Fruit fly (Drosophila melanogaster) whole organism, prepupa: ENCODE results near the gene Arl5.

Source experiments
- Blimp-1 ChIP-seq: fragments of 200-800 bp; sonication (Bioruptor generic); optimal IDR thresholded peaks from 3 replicates; lab custom pipeline; 2017; ENCODE audit warnings: missing biosample characterization, missing genetic modification characterization, mild to moderate bottlenecking, moderate library complexity, missing genetic modification reagents
- CG11294 ChIP-seq: fragments of 200-800 bp; sonication (Bioruptor generic); IDR thresholded peaks from 2 replicates; pipeline ENCODE4 v1.3.6; 2022; ENCODE audit warnings: missing biosample characterization, missing genetic modification characterization
- CG15336 ChIP-seq: fragments of 200-800 bp; sonication (Bioruptor generic); IDR thresholded peaks from 2 replicates; pipeline ENCODE4 v1.3.6; 2022; ENCODE audit warnings: missing biosample characterization, missing genetic modification characterization
- CG1621 ChIP-seq: fragments of 200-800 bp; sonication (Bioruptor generic); optimal IDR thresholded peaks from 3 replicates; lab custom pipeline; 2018; ENCODE audit warnings: missing biosample characterization, mild to moderate bottlenecking, missing genetic modification characterization
- CG16779 ChIP-seq: fragments of 200-800 bp; sonication (Bioruptor generic); optimal IDR thresholded peaks from 3 replicates; lab custom pipeline; 2017; ENCODE audit warnings: missing biosample characterization, mild to moderate bottlenecking, missing genetic modification characterization
- CG3032 ChIP-seq: fragments of 200-800 bp; optimal IDR thresholded peaks from 2 replicates; lab custom pipeline; 2019; ENCODE audit warnings: missing biosample characterization, mild to moderate bottlenecking, missing genetic modification characterization, moderate library complexity
- CG31627 ChIP-seq: fragments of 200-800 bp; sonication (Bioruptor generic); optimal IDR thresholded peaks from 3 replicates; lab custom pipeline; 2016; ENCODE audit warnings: missing biosample characterization, missing genetic modification characterization
- CG3919 ChIP-seq: fragments of 200-800 bp; sonication (Bioruptor generic); optimal IDR thresholded peaks from 3 replicates; lab custom pipeline; 2016; ENCODE audit warnings: missing biosample characterization, missing genetic modification characterization
- CG4318 ChIP-seq: fragments of 200-800 bp; sonication (Bioruptor generic); optimal IDR thresholded peaks from 3 replicates; lab custom pipeline; 2017; ENCODE audit warnings: missing biosample characterization, mild to moderate bottlenecking, missing genetic modification characterization
- CG6163 ChIP-seq: fragments of 200-800 bp; sonication (Bioruptor generic); IDR thresholded peaks from 3 replicates; pipeline ENCODE4 v1.3.6; 2022; ENCODE audit warnings: missing biosample characterization, missing genetic modification characterization
- CG6808 ChIP-seq: fragments of 200-800 bp; sonication (Bioruptor generic); optimal IDR thresholded peaks from 3 replicates; lab custom pipeline; 2017; ENCODE audit warnings: missing biosample characterization, missing genetic modification characterization, mild to moderate bottlenecking, moderate library complexity, missing genetic modification reagents
- CG6854 ChIP-seq: fragments of 200-800 bp; sonication (Bioruptor generic); optimal IDR thresholded peaks from 2 replicates; lab custom pipeline; 2017; ENCODE audit warnings: missing biosample characterization, mild to moderate bottlenecking, missing genetic modification characterization
- CG7368 ChIP-seq: fragments of 200-800 bp; sonication (Bioruptor generic); optimal IDR thresholded peaks from 3 replicates; lab custom pipeline; 2016; ENCODE audit warnings: missing biosample characterization, missing genetic modification characterization
- CG8119 ChIP-seq: fragments of 200-800 bp; sonication (Bioruptor generic); IDR thresholded peaks from 3 replicates; pipeline ENCODE4 v1.3.6; 2022; ENCODE audit warnings: missing biosample characterization, missing genetic modification characterization
- CG8319 ChIP-seq: fragments of 200-800 bp; sonication (Bioruptor generic); optimal IDR thresholded peaks from 3 replicates; lab custom pipeline; 2016; ENCODE audit warnings: missing biosample characterization, missing genetic modification characterization
- Eip75B ChIP-seq: fragments of 200-800 bp; sonication (Bioruptor generic); optimal IDR thresholded peaks from 3 replicates; lab custom pipeline; 2016; ENCODE audit warnings: missing biosample characterization, missing genetic modification characterization
- Eip78C ChIP-seq: fragments of 200-800 bp; sonication (Bioruptor generic); peaks from one replicate; lab custom pipeline; 2016; ENCODE audit warnings: missing biosample characterization, missing genetic modification characterization
- Eip93F ChIP-seq: fragments of 200-800 bp; sonication (Bioruptor generic); optimal IDR thresholded peaks from 2 replicates; lab custom pipeline; 2016; ENCODE audit warnings: missing biosample characterization, mild to moderate bottlenecking, missing genetic modification characterization
- Ets21C ChIP-seq: fragments of 200-800 bp; sonication (Bioruptor generic); optimal IDR thresholded peaks from 3 replicates; lab custom pipeline; 2016; ENCODE audit warnings: missing biosample characterization, missing genetic modification characterization
- Ets96B ChIP-seq: fragments of 200-800 bp; optimal IDR thresholded peaks from 2 replicates; lab custom pipeline; 2019; ENCODE audit warnings: missing biosample characterization, mild to moderate bottlenecking, missing genetic modification characterization, moderate library complexity
- Hr38 ChIP-seq: sonication (Bioruptor generic); optimal IDR thresholded peaks from 2 replicates; lab custom pipeline; 2016; ENCODE audit warnings: missing biosample characterization, missing genetic modification characterization
- Hr39 ChIP-seq: fragments of 200-800 bp; sonication (Bioruptor generic); optimal IDR thresholded peaks from 2 replicates; lab custom pipeline; 2016; ENCODE audit warnings: missing biosample characterization, missing genetic modification characterization
- Hr4 ChIP-seq: fragments of 200-800 bp; sonication (Bioruptor generic); optimal IDR thresholded peaks from 3 replicates; lab custom pipeline; 2016; ENCODE audit warnings: missing biosample characterization, missing genetic modification characterization
- Lpt ChIP-seq: fragments of 200-800 bp; sonication (Bioruptor generic); optimal IDR thresholded peaks from 3 replicates; lab custom pipeline; 2016; ENCODE audit warnings: missing biosample characterization, missing genetic modification characterization
- Met ChIP-seq: fragments of 200-800 bp; sonication (Bioruptor generic); optimal IDR thresholded peaks from 3 replicates; lab custom pipeline; 2016; ENCODE audit warnings: missing biosample characterization, missing genetic modification characterization
- OdsH ChIP-seq: fragments of 200-800 bp; sonication (Bioruptor generic); optimal IDR thresholded peaks from 3 replicates; lab custom pipeline; 2016; ENCODE audit warnings: missing biosample characterization, missing genetic modification characterization
- Smox ChIP-seq: fragments of 200-800 bp; sonication (Bioruptor generic); optimal IDR thresholded peaks from 3 replicates; lab custom pipeline; 2016; ENCODE audit warnings: missing biosample characterization, missing genetic modification characterization
- Sox102F ChIP-seq: fragments of 200-800 bp; sonication (Bioruptor generic); optimal IDR thresholded peaks from 2 replicates; lab custom pipeline; 2016; ENCODE audit warnings: missing biosample characterization, mild to moderate bottlenecking, missing genetic modification characterization
- Sox14 ChIP-seq: fragments of 200-800 bp; sonication (Bioruptor generic); optimal IDR thresholded peaks from 3 replicates; lab custom pipeline; 2016; ENCODE audit warnings: missing biosample characterization, missing genetic modification characterization
- Sox15 ChIP-seq: fragments of 200-800 bp; sonication (Bioruptor generic); optimal IDR thresholded peaks from 3 replicates; lab custom pipeline; 2016; ENCODE audit warnings: missing biosample characterization, missing genetic modification characterization
- achi ChIP-seq: fragments of 200-800 bp; sonication (Bioruptor generic); optimal IDR thresholded peaks from 3 replicates; lab custom pipeline; 2016; ENCODE audit warnings: missing biosample characterization, missing genetic modification characterization
- acj6 ChIP-seq: fragments of 200-800 bp; sonication (Bioruptor generic); optimal IDR thresholded peaks from 3 replicates; lab custom pipeline; 2016; ENCODE audit warnings: missing biosample characterization, missing genetic modification characterization
- cyc ChIP-seq: fragments of 200-800 bp; sonication (Bioruptor generic); optimal IDR thresholded peaks from 3 replicates; lab custom pipeline; 2016; ENCODE audit warnings: missing biosample characterization, missing genetic modification characterization
- dac ChIP-seq: fragments of 200-800 bp; sonication (Bioruptor generic); optimal IDR thresholded peaks from 2 replicates; lab custom pipeline; 2017; ENCODE audit warnings: missing biosample characterization, mild to moderate bottlenecking, missing genetic modification characterization
- eg ChIP-seq: fragments of 200-800 bp; sonication (Bioruptor generic); IDR thresholded peaks from 3 replicates; pipeline ENCODE4 v1.3.6; 2022; ENCODE audit warnings: missing biosample characterization, missing genetic modification characterization
- esn ChIP-seq: fragments of 200-800 bp; sonication (Bioruptor generic); optimal IDR thresholded peaks from 2 replicates; lab custom pipeline; 2016; ENCODE audit warnings: missing biosample characterization, mild to moderate bottlenecking, missing genetic modification characterization, moderate library complexity
- fd59A ChIP-seq: fragments of 200-800 bp; sonication (Bioruptor generic); optimal IDR thresholded peaks from 2 replicates; lab custom pipeline; 2017; ENCODE audit warnings: missing biosample characterization, mild to moderate bottlenecking, missing genetic modification characterization, missing genetic modification reagents
- fkh ChIP-seq: fragments of 200-800 bp; sonication (Bioruptor generic); optimal IDR thresholded peaks from 3 replicates; lab custom pipeline; 2017; ENCODE audit warnings: missing biosample characterization, mild to moderate bottlenecking, missing genetic modification characterization, moderate library complexity
- lz ChIP-seq: fragments of 200-800 bp; sonication (Bioruptor generic); optimal IDR thresholded peaks from 3 replicates; lab custom pipeline; 2016; ENCODE audit warnings: missing biosample characterization, missing genetic modification characterization
- net ChIP-seq: fragments of 200-800 bp; sonication (Bioruptor generic); optimal IDR thresholded peaks from 3 replicates; lab custom pipeline; 2016; ENCODE audit warnings: missing biosample characterization, missing genetic modification characterization
- pdm3 ChIP-seq: fragments of 200-800 bp; sonication (Bioruptor generic); optimal IDR thresholded peaks from 3 replicates; lab custom pipeline; 2016; ENCODE audit warnings: missing biosample characterization, missing genetic modification characterization
- salr ChIP-seq, 2 experiments: fragments of 200-800 bp; sonication (Bioruptor generic); optimal IDR thresholded peaks; 3 replicates each; lab custom pipeline; 2016 to 2018; ENCODE audit warnings: missing biosample characterization in 2 of 2, missing genetic modification characterization in 2 of 2, mild to moderate bottlenecking in 1 of 2
- spab ChIP-seq: fragments of 200-800 bp; sonication (Bioruptor generic); optimal IDR thresholded peaks from 2 replicates; lab custom pipeline; 2017; ENCODE audit warnings: missing biosample characterization, mild to moderate bottlenecking, missing genetic modification characterization, missing genetic modification reagents

Gene Arl5

dm6 chr3L:8315141-8315816, 15.6 kb upstream of the Arl5 start, which contains the start of gene Cpsf6 (continued):
- peak; percentile 44 for TF ChIP-seq acj6 (GFP tag; lab: Kevin White, UChicago)
- TF ChIP-seq pdm3 (GFP tag; lab: Kevin White, UChicago): peak; percentile 55
- TF ChIP-seq CG31627 (GFP tag; lab: Kevin White, UChicago): peak; percentile 42
- peak; percentile 66 for TF ChIP-seq CG6854 (GFP tag; lab: Kevin White, UChicago)
- peak; percentile 40 for TF ChIP-seq CG3919
- peak; percentile 51 for TF ChIP-seq Sox14 (GFP tag; lab: Kevin White, UChicago)
- TF ChIP-seq Sox102F (GFP tag; lab: Kevin White, UChicago): peak; percentile 36
- TF ChIP-seq CG3032: peak; percentile 57
- peak; percentile 48 for TF ChIP-seq Hr39
- TF ChIP-seq achi: peak; percentile 10
- TF ChIP-seq fkh: no peak
- peak; percentile 14 for TF ChIP-seq Eip93F

dm6 chr3L:8314788-8315140, 15.1 kb upstream of the Arl5 start:
- peak; percentile 46; the same call in 1 of the 2 replicates for TF ChIP-seq CG15336
- TF ChIP-seq Eip78C (GFP tag; lab: Kevin White, UChicago): peak; percentile 73
- TF ChIP-seq OdsH (GFP tag; lab: Kevin White, UChicago): peak; percentile 38
- no peak for TF ChIP-seq Smox (GFP tag; lab: Kevin White, UChicago)
- TF ChIP-seq Met: peak; percentile 33
- peak; percentile 55 for TF ChIP-seq Hr4 (GFP tag; lab: Kevin White, UChicago)
- TF ChIP-seq Hr38 (GFP tag; lab: Kevin White, UChicago): no peak
- peak; percentile 60; the same call in 2 of the 3 replicates for TF ChIP-seq eg (GFP tag; lab: Robert Waterston, UW)
- TF ChIP-seq achi: no peak
- TF ChIP-seq Ets21C (GFP tag; lab: Kevin White, UChicago): no peak
- TF ChIP-seq CG31627 (GFP tag; lab: Kevin White, UChicago): peak; percentile 30
- no peak for TF ChIP-seq Sox14 (GFP tag; lab: Kevin White, UChicago)

- TF ChIP-seq CG8119 (GFP tag; lab: Robert Waterston, UW): no peak
- no peak for TF ChIP-seq Met
- no peak for TF ChIP-seq Hr38 (GFP tag; lab: Kevin White, UChicago)
- no peak for TF ChIP-seq CG6808 (GFP tag; lab: Kevin White, UChicago)
- no peak for TF ChIP-seq Sox102F (GFP tag; lab: Kevin White, UChicago)
Observed at dm6 chr3L:8312290-8312689, 12.7 kb upstream of the Arl5 start.

DNA sequence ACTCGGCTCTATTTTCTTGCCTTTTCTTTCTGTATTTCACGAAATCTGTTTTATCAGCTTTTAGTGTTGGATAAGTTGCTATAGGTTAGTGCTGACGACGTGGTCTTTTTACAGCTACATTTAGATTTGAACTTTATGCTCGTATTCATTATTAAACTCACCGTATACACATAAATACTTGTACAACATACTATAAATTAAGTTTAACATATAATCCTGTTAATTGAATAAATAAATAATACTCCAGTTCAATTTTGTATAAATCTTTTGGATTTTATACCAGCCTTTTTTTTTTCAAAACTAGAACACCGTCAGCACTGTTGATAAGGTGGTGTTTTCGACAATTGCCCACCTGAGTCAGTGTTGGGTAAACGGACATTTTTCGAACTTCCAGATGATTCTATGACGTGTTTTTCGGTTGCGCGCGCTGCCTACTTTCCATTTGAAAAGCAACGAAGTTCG, 9.3 kb upstream of the Arl5 start, which contains the start of gene BI-1:
Gene BI-1, minus strand, starts transcription at position 51 of the 462 bp plus-strand sequence.
- TF ChIP-seq lz: peak; percentile 69
- TF ChIP-seq cyc: peak; percentile 59
- TF ChIP-seq spab (GFP tag; lab: Kevin White, UChicago): no peak
- TF ChIP-seq pdm3 (GFP tag; lab: Kevin White, UChicago): no peak
- peak; percentile 39 for TF ChIP-seq Ets96B (tag; lab: Kevin White, UChicago)
- TF ChIP-seq fkh: no peak
- no peak for TF ChIP-seq net (GFP tag; lab: Kevin White, UChicago)
- peak; percentile 19 for TF ChIP-seq Sox15 (GFP tag; lab: Kevin White, UChicago)
- TF ChIP-seq Eip93F: no peak
- no peak for TF ChIP-seq CG6854 (GFP tag; lab: Kevin White, UChicago)
- no peak for TF ChIP-seq CG4318
- no peak for TF ChIP-seq Lpt (GFP tag; lab: Kevin White, UChicago)
- peak; percentile 66 for TF ChIP-seq CG3032
- no peak for TF ChIP-seq Smox (GFP tag; lab: Kevin White, UChicago)
- peak; percentile 52 for TF ChIP-seq CG6808 (GFP tag; lab: Kevin White, UChicago)
- no peak for TF ChIP-seq CG3919
- TF ChIP-seq CG8319 (GFP tag; lab: Kevin White, UChicago): peak; percentile 63
- no peak for TF ChIP-seq CG1621
- TF ChIP-seq Sox102F (GFP tag; lab: Kevin White, UChicago): no peak
- TF ChIP-seq Eip78C (GFP tag; lab: Kevin White, UChicago): peak; percentile 80
- TF ChIP-seq CG16779 (tag; lab: Kevin White, UChicago): no peak
- TF ChIP-seq Hr38 (GFP tag; lab: Kevin White, UChicago): no peak
- TF ChIP-seq Sox14 (GFP tag; lab: Kevin White, UChicago): peak; percentile 28
- no peak for TF ChIP-seq dac (GFP tag; lab: Kevin White, UChicago)
- no peak for TF ChIP-seq Blimp-1
- no peak for TF ChIP-seq Ets21C (GFP tag; lab: Kevin White, UChicago)
- TF ChIP-seq fd59A (GFP tag; lab: Kevin White, UChicago): peak; percentile 16
- TF ChIP-seq salr (GFP tag; optimal IDR thresholded peaks at IDR 0.05; lab: Kevin White, UChicago): no peak
- no peak for TF ChIP-seq Eip75B (GFP tag; lab: Kevin White, UChicago)
- no peak for TF ChIP-seq CG11294 (GFP tag; lab: Robert Waterston, UW)
- TF ChIP-seq CG15336: no peak
- TF ChIP-seq CG7368 (GFP tag; lab: Kevin White, UChicago): no peak
- TF ChIP-seq CG6163: no peak
- peak; percentile 75 for TF ChIP-seq esn (GFP tag; lab: Kevin White, UChicago)
